Worm (Caenorhabditis elegans): ENCODE data around the gene srz-14.

The srz-14 gene

ce11 chrV:16211713-16212112 is 28.3 kb downstream of the srz-14 start:
- TF ChIP-seq nhr-43 (tag; optimal IDR thresholded peaks at IDR 0.05; ENCODE audit: poor library complexity, severe bottlenecking) (peak; percentile 26), aly-2 (tag; optimal IDR thresholded peaks at IDR 0.05) (no peak), lin-39 (tag; optimal IDR thresholded peaks at IDR 0.05) (no peak), elt-3 (tag; optimal IDR thresholded peaks at IDR 0.05) (no peak)

DNA sequence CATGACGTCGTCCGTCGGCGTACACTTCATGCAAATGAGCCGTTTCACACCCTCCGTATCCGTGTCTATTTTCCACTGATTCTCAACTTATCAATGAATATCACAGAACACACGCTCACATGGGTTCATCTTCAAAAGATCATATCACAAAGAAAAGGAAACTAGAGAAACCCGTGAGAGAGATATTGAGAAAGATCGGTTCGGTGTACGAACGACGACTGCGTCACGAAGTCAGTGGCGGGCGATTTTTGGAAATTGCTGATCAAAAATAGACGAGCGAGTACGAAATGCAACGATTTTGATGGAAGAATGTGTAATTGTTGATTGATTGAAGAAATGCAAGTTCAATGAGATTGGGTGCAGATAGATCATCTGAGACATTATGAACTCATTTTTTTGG is 29.9 kb downstream of the srz-14 start:
- TF ChIP-seq nhr-25 (tag; optimal IDR thresholded peaks at IDR 0.05) (peak; percentile 14), tbx-2 (tag; optimal IDR thresholded peaks at IDR 0.05) (no peak), elt-3 (tag; optimal IDR thresholded peaks at IDR 0.05) (peak in 2 of 3 experiments; percentile 26 to 43), nhr-23 (tag; optimal IDR thresholded peaks at IDR 0.05) (peak; percentile 39), nhr-43 (tag; optimal IDR thresholded peaks at IDR 0.05; ENCODE audit: poor library complexity, severe bottlenecking) (peak; percentile 93)

ce11 chrV:16214505-16214904 is 31.0 kb downstream of the srz-14 start, which contains the start of gene F11A5.9:
Gene F11A5.9, plus strand, starts transcription at chrV:16214890.
- TF ChIP-seq nhr-76 (tag; optimal IDR thresholded peaks at IDR 0.05) (no peak), skn-1 (tag; optimal IDR thresholded peaks at IDR 0.05) (no peak)

- TF ChIP-seq pha-4 (tag; optimal IDR thresholded peaks at IDR 0.05) (no peak), eor-1 (tag; optimal IDR thresholded peaks at IDR 0.05) (no peak), skn-1 (tag; optimal IDR thresholded peaks at IDR 0.05) (no peak), nhr-43 (tag; optimal IDR thresholded peaks at IDR 0.05; ENCODE audit: poor library complexity, severe bottlenecking) (no peak), nhr-76 (tag; optimal IDR thresholded peaks at IDR 0.05) (no peak), ceh-9 (tag; optimal IDR thresholded peaks at IDR 0.05) (no peak), R02D3.7 (tag; optimal IDR thresholded peaks at IDR 0.05) (no peak), ama-1 (optimal IDR thresholded peaks at IDR 0.05) (no peak), sea-2 (GFP tag; optimal IDR thresholded peaks at IDR 0.05) (no peak), elt-1 (tag; optimal IDR thresholded peaks at IDR 0.05) (no peak), hmg-11 (tag; optimal IDR thresholded peaks at IDR 0.05) (no peak), daf-12 (tag; optimal IDR thresholded peaks at IDR 0.05) (no peak), mml-1 (tag; optimal IDR thresholded peaks at IDR 0.05) (no peak), unc-39 (tag; optimal IDR thresholded peaks at IDR 0.05) (no peak), nhr-28 (tag; optimal IDR thresholded peaks at IDR 0.05) (no peak), ceh-28 (tag; optimal IDR thresholded peaks at IDR 0.05) (no peak), nhr-237 (tag; optimal IDR thresholded peaks at IDR 0.05) (no peak)
Observed at ce11 chrV:16218522-16218921, 35.1 kb downstream of the srz-14 start, which contains the start of gene F11A5.15. Gene F11A5.15, minus strand, starts transcription at chrV:16218622.

- TF ChIP-seq nhr-77 (tag; optimal IDR thresholded peaks at IDR 0.05) (no peak), pqm-1 (tag; optimal IDR thresholded peaks at IDR 0.05) (peak; percentile 10), elt-2 (tag; optimal IDR thresholded peaks at IDR 0.05) (peak; percentile 40), elt-1 (tag; optimal IDR thresholded peaks at IDR 0.05) (no peak)
Observed at ce11 chrV:16218972-16219757, 35.7 kb downstream of the srz-14 start, which contains the start of gene glc-1. Gene glc-1, plus strand, starts transcription at chrV:16219634.

- TF ChIP-seq nhr-77 (tag; optimal IDR thresholded peaks at IDR 0.05) (no peak), fkh-10 (GFP tag; optimal IDR thresholded peaks at IDR 0.05) (no peak), mdl-1 (tag; optimal IDR thresholded peaks at IDR 0.05) (no peak), daf-12 (tag; optimal IDR thresholded peaks at IDR 0.05) (no peak), jun-1 (tag; optimal IDR thresholded peaks at IDR 0.05) (no peak), nhr-25 (tag; optimal IDR thresholded peaks at IDR 0.05) (no peak), unc-39 (tag; optimal IDR thresholded peaks at IDR 0.05) (no peak), mml-1 (tag; optimal IDR thresholded peaks at IDR 0.05) (no peak), R02D3.7 (tag; optimal IDR thresholded peaks at IDR 0.05) (no peak), snpc-4 (tag; optimal IDR thresholded peaks at IDR 0.05) (no peak), elt-3 (tag; optimal IDR thresholded peaks at IDR 0.05) (no peak), pqm-1 (tag; optimal IDR thresholded peaks at IDR 0.05) (no peak), ceh-16 (tag; optimal IDR thresholded peaks at IDR 0.05) (no peak), ZK546.5 (tag; optimal IDR thresholded peaks at IDR 0.05) (no peak), hmg-11 (tag; optimal IDR thresholded peaks at IDR 0.05) (no peak), ztf-11 (tag; optimal IDR thresholded peaks at IDR 0.05) (no peak), nhr-76 (tag; optimal IDR thresholded peaks at IDR 0.05) (no peak), aly-2 (tag; optimal IDR thresholded peaks at IDR 0.05) (no peak)
Observed at ce11 chrV:16220020-16220419, 36.6 kb downstream of the srz-14 start.

Data from whole organism, L3 larva.